Fruit fly (Drosophila melanogaster) whole organism, embryonic: ENCODE measurements around the gene CG4210.

Experiments used
- Adf1 ChIP-seq: fragments of 200-800 bp; sonication (Bioruptor generic); IDR thresholded peaks from 2 replicates; pipeline ENCODE4 v1.3.6; 2022; ENCODE audit warnings: missing biosample characterization, missing genetic modification characterization
- BtbVII ChIP-seq: fragments of 200-800 bp; sonication (Bioruptor generic); optimal IDR thresholded peaks from 3 replicates; lab custom pipeline; 2017; ENCODE audit warnings: missing biosample characterization, mild to moderate bottlenecking, missing genetic modification characterization
- CG10462 ChIP-seq: fragments of 200-800 bp; sonication (Bioruptor generic); optimal IDR thresholded peaks from 2 replicates; lab custom pipeline; 2016; ENCODE audit warnings: missing biosample characterization, missing genetic modification characterization
- CG11247 ChIP-seq: fragments of 200-800 bp; sonication (Bioruptor generic); IDR thresholded peaks from 2 replicates; pipeline ENCODE4 v1.3.6; 2022; ENCODE audit warnings: missing biosample characterization, missing genetic modification characterization
- CG11560 ChIP-seq: fragments of 200-800 bp; sonication (Bioruptor generic); IDR thresholded peaks from 3 replicates; pipeline ENCODE4 v1.3.6; 2022; ENCODE audit warnings: missing biosample characterization, missing genetic modification characterization
- CG13624 ChIP-seq: fragments of 200-800 bp; sonication (Bioruptor generic); optimal IDR thresholded peaks from 2 replicates; lab custom pipeline; 2016; ENCODE audit warnings: missing biosample characterization, missing genetic modification characterization
- CG1529 ChIP-seq: fragments of 200-800 bp; sonication (Bioruptor generic); optimal IDR thresholded peaks from 3 replicates; lab custom pipeline; 2018; ENCODE audit warnings: missing biosample characterization, missing genetic modification characterization
- CG15514 ChIP-seq: fragments of 200-800 bp; sonication (Bioruptor generic); optimal IDR thresholded peaks from 3 replicates; lab custom pipeline; 2017; ENCODE audit warnings: missing biosample characterization, missing genetic modification characterization, mild to moderate bottlenecking, moderate library complexity, missing genetic modification reagents
- CG16813 ChIP-seq: fragments of 200-800 bp; sonication (Bioruptor generic); IDR thresholded peaks from 3 replicates; pipeline ENCODE4 v1.3.6; 2022; ENCODE audit warnings: missing biosample characterization, missing genetic modification characterization; ENCODE audit not compliant: partially characterized antibody
- CG18476 ChIP-seq: fragments of 200-800 bp; sonication (Bioruptor generic); optimal IDR thresholded peaks from 2 replicates; lab custom pipeline; 2016; ENCODE audit warnings: missing biosample characterization, mild to moderate bottlenecking, missing genetic modification characterization
- CG2889 ChIP-seq: fragments of 200-800 bp; sonication (Bioruptor generic); IDR thresholded peaks from 3 replicates; pipeline ENCODE4 v1.3.6; 2022; ENCODE audit warnings: missing biosample characterization, missing genetic modification characterization
- CG31365 ChIP-seq: fragments of 200-800 bp; sonication (Bioruptor generic); optimal IDR thresholded peaks from 2 replicates; lab custom pipeline; 2018; ENCODE audit warnings: missing biosample characterization, mild to moderate bottlenecking, missing genetic modification characterization
- CG32772 ChIP-seq: fragments of 200-800 bp; sonication (Bioruptor generic); IDR thresholded peaks from 2 replicates; pipeline ENCODE4 v1.3.6; 2022; ENCODE audit warnings: missing biosample characterization, missing genetic modification characterization
- CG3838 ChIP-seq: fragments of 200-800 bp; sonication (Bioruptor generic); optimal IDR thresholded peaks from 3 replicates; lab custom pipeline; 2016; ENCODE audit warnings: missing biosample characterization, missing genetic modification characterization
- CG6813 ChIP-seq: fragments of 200-800 bp; sonication (Bioruptor generic); optimal IDR thresholded peaks from 2 replicates; lab custom pipeline; 2017; ENCODE audit warnings: missing biosample characterization, missing genetic modification characterization, mild to moderate bottlenecking, moderate library complexity, missing genetic modification reagents
- CG6854 ChIP-seq: fragments of 200-800 bp; sonication (Bioruptor generic); optimal IDR thresholded peaks from 3 replicates; lab custom pipeline; 2017; ENCODE audit warnings: missing biosample characterization, mild to moderate bottlenecking, missing genetic modification characterization
- CG7987 ChIP-seq: fragments of 200-800 bp; sonication (Bioruptor generic); optimal IDR thresholded peaks from 2 replicates; lab custom pipeline; 2018; ENCODE audit warnings: missing biosample characterization, mild to moderate bottlenecking, missing genetic modification characterization, moderate library complexity
- Dip2 ChIP-seq: fragments of 200-800 bp; sonication (Bioruptor generic); IDR thresholded peaks from 2 replicates; pipeline ENCODE4 v1.3.6; 2022; ENCODE audit warnings: missing biosample characterization, missing genetic modification characterization
- HLH4C ChIP-seq: fragments of 200-800 bp; sonication (Bioruptor generic); IDR thresholded peaks from 3 replicates; pipeline ENCODE4 v1.3.6; 2022; ENCODE audit warnings: missing biosample characterization, missing genetic modification characterization; ENCODE audit not compliant: partially characterized antibody
- Hmr ChIP-seq: fragments of 200-800 bp; sonication (Bioruptor generic); optimal IDR thresholded peaks from 3 replicates; lab custom pipeline; 2017; ENCODE audit warnings: mild to moderate bottlenecking, missing biosample characterization, missing genetic modification reagents, missing genetic modification characterization
- Hmx ChIP-seq: fragments of 200-800 bp; sonication (Bioruptor generic); optimal IDR thresholded peaks from 2 replicates; lab custom pipeline; 2016; ENCODE audit warnings: missing biosample characterization, missing genetic modification characterization
- Hr78 ChIP-seq, 2 experiments: fragments of 200-800 bp in 1 of 2; fragments of >200 bp in 1 of 2; sonication (Bioruptor generic) in 1 of 2; optimal IDR thresholded peaks; 2 replicates each; lab custom pipeline; 2017 to 2019; ENCODE audit warnings: missing biosample characterization in 2 of 2, missing genetic modification characterization in 2 of 2, mild to moderate bottlenecking in 1 of 2, moderate library complexity in 1 of 2
- Jarid2 ChIP-seq: fragments of 200-800 bp; sonication (Bioruptor generic); optimal IDR thresholded peaks from 3 replicates; lab custom pipeline; 2017; ENCODE audit warnings: mild to moderate bottlenecking, missing biosample characterization, missing genetic modification reagents, missing genetic modification characterization
- NC2α ChIP-seq: fragments of 200-800 bp; sonication (Bioruptor generic); optimal IDR thresholded peaks from 2 replicates; lab custom pipeline; 2016; ENCODE audit warnings: missing biosample characterization, missing genetic modification characterization
- NK7.1 ChIP-seq: fragments of 200-800 bp; sonication (Bioruptor generic); optimal IDR thresholded peaks from 3 replicates; lab custom pipeline; 2016; ENCODE audit warnings: missing biosample characterization, missing genetic modification characterization
- Neu2 ChIP-seq: fragments of 200-800 bp; sonication (Bioruptor generic); optimal IDR thresholded peaks from 3 replicates; lab custom pipeline; 2016; ENCODE audit warnings: missing biosample characterization, missing genetic modification characterization, borderline replicate concordance
- Taf1 ChIP-seq: fragments of 200-800 bp; sonication (Bioruptor generic); IDR thresholded peaks from 2 replicates; pipeline ENCODE4 v1.3.6; 2022; ENCODE audit warnings: missing biosample characterization, missing genetic modification characterization
- ab ChIP-seq: fragments of 200-800 bp; sonication (Bioruptor generic); optimal IDR thresholded peaks from 2 replicates; lab custom pipeline; 2016; ENCODE audit warnings: missing biosample characterization, missing genetic modification characterization
- ase ChIP-seq: fragments of 200-800 bp; sonication (Bioruptor generic); IDR thresholded peaks from 3 replicates; pipeline ENCODE4 v1.3.6; 2022; ENCODE audit warnings: missing biosample characterization, missing genetic modification characterization
- cad ChIP-seq: fragments of >200 bp; optimal IDR thresholded peaks from 2 replicates; lab custom pipeline; 2017; ENCODE audit warnings: missing biosample characterization, missing genetic modification characterization
- caup ChIP-seq: fragments of 200-800 bp; sonication (Bioruptor generic); optimal IDR thresholded peaks from 3 replicates; lab custom pipeline; 2017; ENCODE audit warnings: missing biosample characterization, mild to moderate bottlenecking, missing genetic modification characterization, moderate library complexity; ENCODE audit not compliant: severe bottlenecking
- crc ChIP-seq: fragments of 200-800 bp; sonication (Bioruptor generic); optimal IDR thresholded peaks from 2 replicates; lab custom pipeline; 2016; ENCODE audit warnings: missing biosample characterization, missing genetic modification characterization
- dysf ChIP-seq: fragments of 200-800 bp; sonication (Bioruptor generic); IDR thresholded peaks from 3 replicates; pipeline ENCODE4 v1.3.6; 2022; ENCODE audit warnings: missing biosample characterization, missing genetic modification characterization
- ems ChIP-seq: fragments of 200-800 bp; sonication (Bioruptor generic); optimal IDR thresholded peaks from 3 replicates; lab custom pipeline; 2016; ENCODE audit warnings: missing biosample characterization, missing genetic modification characterization
- gcm ChIP-seq: fragments of 200-800 bp; sonication (Bioruptor generic); optimal IDR thresholded peaks from 2 replicates; lab custom pipeline; 2019; ENCODE audit warnings: missing biosample characterization, mild to moderate bottlenecking, missing genetic modification characterization, moderate library complexity
- hkb ChIP-seq, 2 experiments: fragments of 200-800 bp in 1 of 2; fragments of >200 bp in 1 of 2; sonication (Bioruptor generic) in 1 of 2; IDR thresholded peaks in 1 of 2; optimal IDR thresholded peaks in 1 of 2; 2 replicates each; pipeline versions ENCODE4 v1.3.6 to Lab custom; 2017 to 2022; ENCODE audit warnings: missing biosample characterization in 1 of 2, missing genetic modification characterization in 1 of 2
- hth ChIP-seq: fragments of >200 bp; optimal IDR thresholded peaks from 2 replicates; lab custom pipeline; 2017; ENCODE audit warnings: inconsistent platforms
- pfk ChIP-seq: fragments of 200-800 bp; sonication (Bioruptor generic); optimal IDR thresholded peaks from 2 replicates; lab custom pipeline; 2018; ENCODE audit warnings: missing biosample characterization, mild to moderate bottlenecking, missing genetic modification characterization, moderate library complexity
- pho ChIP-seq: fragments of 200-800 bp; sonication (Bioruptor generic); optimal IDR thresholded peaks from 2 replicates; lab custom pipeline; 2016; ENCODE audit warnings: missing biosample characterization, missing genetic modification characterization
- pros ChIP-seq: fragments of 200-800 bp; sonication (Bioruptor generic); optimal IDR thresholded peaks from 3 replicates; lab custom pipeline; 2019; ENCODE audit warnings: missing biosample characterization, mild to moderate bottlenecking, missing genetic modification characterization, moderate library complexity
- schlank ChIP-seq: fragments of 200-800 bp; sonication (Bioruptor generic); optimal IDR thresholded peaks from 2 replicates; lab custom pipeline; 2018; ENCODE audit warnings: missing biosample characterization, mild to moderate bottlenecking, missing genetic modification characterization
- sens ChIP-seq: fragments of 200-800 bp; sonication (Bioruptor generic); peaks from one replicate; lab custom pipeline; 2016; ENCODE audit warnings: missing biosample characterization, missing genetic modification characterization
- slbo ChIP-seq: fragments of 200-800 bp; sonication (Bioruptor generic); IDR thresholded peaks from 2 replicates; pipeline ENCODE4 v1.3.6; 2022; ENCODE audit warnings: missing biosample characterization, missing genetic modification characterization
- slp2 ChIP-seq: fragments of 200-800 bp; sonication (Bioruptor generic); optimal IDR thresholded peaks from 2 replicates; lab custom pipeline; 2016; ENCODE audit warnings: missing biosample characterization, missing genetic modification characterization
- so ChIP-seq: fragments of 200-800 bp; sonication (Bioruptor generic); IDR thresholded peaks from 3 replicates; pipeline ENCODE4 v1.3.6; 2022; ENCODE audit warnings: missing biosample characterization, missing genetic modification characterization
- tll ChIP-seq, 2 experiments: fragments of 200-800 bp in 1 of 2; fragments of >200 bp in 1 of 2; sonication (Bioruptor generic) in 1 of 2; optimal IDR thresholded peaks; 2 replicates each; lab custom pipeline; 2017 to 2019; ENCODE audit warnings: missing biosample characterization in 2 of 2, missing genetic modification characterization in 2 of 2, mild to moderate bottlenecking in 1 of 2, moderate library complexity in 1 of 2
- trem ChIP-seq: fragments of 200-800 bp; optimal IDR thresholded peaks from 3 replicates; lab custom pipeline; 2019; ENCODE audit warnings: missing biosample characterization, mild to moderate bottlenecking, missing genetic modification characterization, moderate library complexity
- vnd ChIP-seq: fragments of 200-800 bp; sonication (Bioruptor generic); IDR thresholded peaks from 3 replicates; pipeline ENCODE4 v1.3.6; 2022; ENCODE audit warnings: missing biosample characterization, missing genetic modification characterization; ENCODE audit not compliant: partially characterized antibody

CG4210 gene

DNA sequence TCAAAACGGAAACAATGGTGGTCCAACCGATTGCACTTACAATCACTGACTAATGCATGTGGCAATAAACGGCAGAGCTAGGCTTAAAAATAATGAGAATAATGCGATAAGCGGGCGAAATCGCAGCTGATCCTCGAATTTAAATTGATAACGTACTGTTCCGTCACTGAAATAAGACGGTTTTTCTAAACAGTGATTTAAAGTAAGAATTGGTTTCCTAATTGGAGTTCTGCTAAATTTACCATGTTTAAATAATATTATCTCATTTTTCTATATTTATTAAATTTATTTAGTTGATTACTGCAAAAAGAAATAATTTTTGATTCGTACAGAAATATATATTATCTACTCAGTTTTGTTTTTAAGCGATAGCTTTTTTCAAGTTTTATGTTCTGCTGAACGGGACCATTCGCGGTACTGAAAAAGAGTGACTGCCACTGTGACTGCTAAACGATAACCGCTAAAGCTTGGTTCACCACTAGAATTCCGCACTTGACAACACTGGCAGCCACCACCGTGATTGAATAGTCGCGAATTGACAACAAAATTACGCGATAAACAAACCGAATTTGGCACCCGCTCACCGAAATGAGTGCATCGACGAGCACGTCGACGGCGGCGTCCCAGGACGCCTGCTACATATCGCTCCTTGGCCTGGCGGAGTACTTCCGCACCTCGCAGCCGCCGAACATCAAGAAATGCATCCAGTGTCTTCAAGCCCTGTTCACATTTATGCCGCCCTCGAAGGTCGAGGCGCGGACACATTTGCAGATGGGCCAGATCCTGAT is 4.9 kb upstream of the CG4210 start, which contains the start of the genes Spn88Eb and Mau2 (continued):
- TF ChIP-seq Hmx (no peak), CG18476 (GFP tag; lab: Kevin White, UChicago) (peak; percentile 13), gcm (GFP tag; lab: Kevin White, UChicago) (no peak), NK7.1 (GFP tag; lab: Kevin White, UChicago) (no peak), Hr78 (GFP tag; optimal IDR thresholded peaks at IDR 0.05; lab: Kevin White, UChicago) (no peak), slp2 (GFP tag; lab: Kevin White, UChicago) (peak; percentile 5), CG11247 (GFP tag; lab: Robert Waterston, UW) (peak; percentile 82), pros (GFP tag; lab: Kevin White, UChicago) (no peak), CG11560 (tag; lab: Robert Waterston, UW) (0 out of 3 replicates have a peak, but pooled peaks have one; percentile 47), Jarid2 (GFP tag; lab: Kevin White, UChicago) (no peak), BtbVII (GFP tag; lab: Kevin White, UChicago) (no peak), Adf1 (GFP tag; lab: Robert Waterston, UW) (peak; percentile 49; the same call in 1 of the 2 replicates), CG3838 (GFP tag; lab: Kevin White, UChicago) (no peak), NC2α (GFP tag; lab: Kevin White, UChicago) (no peak), so (peak; percentile 52; the same call in 1 of the 3 replicates), CG31365 (tag; lab: Kevin White, UChicago) (no peak), schlank (tag; lab: Kevin White, UChicago) (peak; percentile 7), vnd (GFP tag; lab: Robert Waterston, UW) (peak; percentile 69; the same call in 2 of the 3 replicates), CG10462 (GFP tag; lab: Kevin White, UChicago) (no peak), CG6813 (no peak), CG7987 (GFP tag; lab: Kevin White, UChicago) (peak; percentile 10), slbo (GFP tag; lab: Robert Waterston, UW) (peak; percentile 91), CG32772 (GFP tag; lab: Robert Waterston, UW) (peak; percentile 57; the same call in 1 of the 2 replicates), CG1529 (GFP tag; lab: Kevin White, UChicago) (no peak), pfk (GFP tag; lab: Kevin White, UChicago) (no peak), Dip2 (GFP tag; lab: Robert Waterston, UW) (no peak), pho (GFP tag; lab: Kevin White, UChicago) (peak; percentile 63), ems (GFP tag; lab: Kevin White, UChicago) (peak; percentile 61), Taf1 (GFP tag; lab: Robert Waterston, UW) (no peak; the same call in 1 of the 2 replicates), CG13624 (GFP tag; lab: Kevin White, UChicago) (peak; percentile 30), CG16813 (peak; percentile 69), caup (GFP tag; lab: Kevin White, UChicago) (peak; percentile 67), dysf (GFP tag; lab: Robert Waterston, UW) (peak; percentile 80), hth (lab: Kevin White, UChicago) (no peak), HLH4C (peak; percentile 64), trem (tag; lab: Kevin White, UChicago) (peak; percentile 49), cad (GFP tag; lab: Kevin White, UChicago) (no peak), ab (no peak), hkb (optimal IDR thresholded peaks at IDR 0.05; lab: Kevin White, UChicago) (no peak), hkb (GFP tag; IDR thresholded peaks at IDR 0.05; lab: Robert Waterston, UW) (peak; percentile 19; the same call in 1 of the 2 replicates), Neu2 (GFP tag; lab: Kevin White, UChicago) (no peak), sens (GFP tag; lab: Kevin White, UChicago) (peak; percentile 89), ase (GFP tag; lab: Robert Waterston, UW) (peak; percentile 42; the same call in 1 of the 3 replicates), CG6854 (GFP tag; lab: Kevin White, UChicago) (no peak), CG2889 (GFP tag; lab: Robert Waterston, UW) (no peak), crc (GFP tag; lab: Kevin White, UChicago) (no peak), tll (GFP tag; optimal IDR thresholded peaks at IDR 0.05; lab: Kevin White, UChicago) (no peak), CG15514 (GFP tag; lab: Kevin White, UChicago) (peak; percentile 60), Hmr (GFP tag; lab: Kevin White, UChicago) (no peak)
